Fruit fly (Drosophila melanogaster): Measurements from ENCODE around the gene CG6508.

The CG6508 gene

DNA sequence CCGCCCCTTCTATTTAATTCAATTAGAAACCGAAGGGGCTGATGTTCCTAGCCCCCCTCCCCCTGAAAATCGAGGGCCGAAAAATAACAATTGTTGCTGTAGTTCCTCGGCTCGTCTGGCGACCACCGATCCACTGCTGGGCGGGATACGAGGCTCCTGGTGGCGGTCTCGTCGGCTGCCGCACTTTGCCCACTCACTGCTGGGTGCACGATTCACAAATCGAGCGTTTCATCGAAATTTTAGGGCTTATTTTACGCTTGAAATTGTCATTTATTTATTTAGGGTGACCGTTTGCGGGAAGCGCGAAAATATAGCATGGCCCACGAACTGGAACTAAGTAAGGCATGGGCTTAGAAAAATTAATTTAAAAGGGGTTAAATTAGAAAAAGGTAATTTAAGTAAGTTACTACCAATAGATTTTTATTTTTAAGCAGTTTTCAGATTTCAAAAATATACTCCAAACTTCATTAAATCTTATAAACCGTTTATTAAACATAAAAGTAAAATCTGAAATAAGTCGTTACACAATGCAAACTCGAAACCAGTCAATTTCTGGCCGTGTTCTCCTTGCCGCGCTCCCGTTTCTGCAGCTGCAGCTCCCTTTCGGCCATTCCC is 37.5 kb downstream of the CG6508 start, which contains the start of gene Dnz1 (continued):
- TF ChIP-seq vvl (GFP tag; IDR thresholded peaks at IDR 0.05) = peak; percentile 86
- peak; percentile 31 for TF ChIP-seq CG13775 (GFP tag; optimal IDR thresholded peaks at IDR 0.05)
- TF ChIP-seq onecut (GFP tag; IDR thresholded peaks at IDR 0.05) = 0 out of 2 replicates have a peak, but pooled peaks have one; percentile 4
- peak; percentile 42 for TF ChIP-seq Side (GFP tag; optimal IDR thresholded peaks at IDR 0.05)
- no peak for TF ChIP-seq ac (GFP tag; optimal IDR thresholded peaks at IDR 0.05)
- TF ChIP-seq Pdp1 (GFP tag; optimal IDR thresholded peaks at IDR 0.05) = peak; percentile 17 to 40
- no peak for TF ChIP-seq CG6272 (GFP tag; IDR thresholded peaks at IDR 0.05)
- peak; percentile 10; the same call in 1 of the 2 replicates for TF ChIP-seq Adf1 (GFP tag; IDR thresholded peaks at IDR 0.05)
- peak; percentile 63; the same call in 1 of the 3 replicates for TF ChIP-seq ken (GFP tag; IDR thresholded peaks at IDR 0.05)
- peak; percentile 36; the same call in 1 of the 2 replicates for TF ChIP-seq CG9215 (GFP tag; IDR thresholded peaks at IDR 0.05)
- TF ChIP-seq CG5180 (GFP tag; optimal IDR thresholded peaks at IDR 0.05) = peak; percentile 14
- TF ChIP-seq Ets65A (GFP tag) = peak; percentile 78
- no peak for TF ChIP-seq Atf-2 (GFP tag; optimal IDR thresholded peaks at IDR 0.05)
- 0 out of 2 replicates have a peak, but pooled peaks have one; percentile 25 for TF ChIP-seq sens-2 (GFP tag; IDR thresholded peaks at IDR 0.05)
- peak; percentile 59; the same call in 1 of the 3 replicates for TF ChIP-seq otp (GFP tag; IDR thresholded peaks at IDR 0.05)
- TF ChIP-seq CG4328 (GFP tag; optimal IDR thresholded peaks at IDR 0.05) = peak; percentile 16
- TF ChIP-seq CG9932 (GFP tag; IDR thresholded peaks at IDR 0.05) = peak; percentile 92
- peak; percentile 4 for TF ChIP-seq CG7987 (GFP tag; optimal IDR thresholded peaks at IDR 0.05)
- no peak for TF ChIP-seq disco-r (GFP tag; optimal IDR thresholded peaks at IDR 0.05)
- TF ChIP-seq Dp (GFP tag; optimal IDR thresholded peaks at IDR 0.05) = peak; percentile 1
- no peak for TF ChIP-seq dm (GFP tag; optimal IDR thresholded peaks at IDR 0.05)
- TF ChIP-seq Rfx (GFP tag; IDR thresholded peaks at IDR 0.05) = peak; percentile 88
- TF ChIP-seq Six4 (GFP tag; optimal IDR thresholded peaks at IDR 0.05) = peak; percentile 43
- TF ChIP-seq CG32772 (GFP tag; IDR thresholded peaks at IDR 0.05) = peak; percentile 57
- TF ChIP-seq CG9797 (GFP tag; optimal IDR thresholded peaks at IDR 0.05) = peak; percentile 50
- TF ChIP-seq CG32767 (GFP tag; IDR thresholded peaks at IDR 0.05) = no peak
- TF ChIP-seq dpn (GFP tag; optimal IDR thresholded peaks at IDR 0.05) = peak in 1 of 2 experiments; percentile 54
- TF ChIP-seq ato (GFP tag; IDR thresholded peaks at IDR 0.05; ENCODE audit: partially characterized antibody) = no peak
- TF ChIP-seq CG2120 (GFP tag; optimal IDR thresholded peaks at IDR 0.05) = peak; percentile 84
- TF ChIP-seq CG8944 (GFP tag; optimal IDR thresholded peaks at IDR 0.05) = peak; percentile 18
- TF ChIP-seq Blimp-1 (GFP tag; optimal IDR thresholded peaks at IDR 0.05) = peak; percentile 22
- TF ChIP-seq CG15073 (GFP tag; optimal IDR thresholded peaks at IDR 0.05) = no peak
- peak; percentile 92 for TF ChIP-seq slbo (GFP tag; IDR thresholded peaks at IDR 0.05)
- TF ChIP-seq ERR (GFP tag; optimal IDR thresholded peaks at IDR 0.05) = no peak
- TF ChIP-seq dysf (GFP tag; IDR thresholded peaks at IDR 0.05) = peak; percentile 74; the same call in 2 of the 3 replicates
- TF ChIP-seq bsh (GFP tag; optimal IDR thresholded peaks at IDR 0.05) = peak in 1 of 2 experiments; percentile 39
- TF ChIP-seq toy (GFP tag; IDR thresholded peaks at IDR 0.05) = 0 out of 2 replicates have a peak, but pooled peaks have one; percentile 21
- TF ChIP-seq CG12104 (GFP tag; optimal IDR thresholded peaks at IDR 0.05) = peak; percentile 2
- peak; percentile 24 for TF ChIP-seq CG12942 (GFP tag; optimal IDR thresholded peaks at IDR 0.05)
- TF ChIP-seq sob (GFP tag; IDR thresholded peaks at IDR 0.05) = peak; percentile 81
- peak; percentile 46 for TF ChIP-seq bab2 (GFP tag; optimal IDR thresholded peaks at IDR 0.05)
- TF ChIP-seq ash1 (GFP tag; optimal IDR thresholded peaks at IDR 0.05) = no peak
- no peak for TF ChIP-seq Lpt (GFP tag; optimal IDR thresholded peaks at IDR 0.05)
- TF ChIP-seq CG17328 (GFP tag; IDR thresholded peaks at IDR 0.05) = peak; percentile 60; the same call in 1 of the 2 replicates
- TF ChIP-seq CG10979 (tag; optimal IDR thresholded peaks at IDR 0.05) = peak; percentile 53
- TF ChIP-seq tx (GFP tag; optimal IDR thresholded peaks at IDR 0.05) = peak; percentile 22
- TF ChIP-seq CG9817 (tag; optimal IDR thresholded peaks at IDR 0.05) = peak; percentile 28
- TF ChIP-seq sd (tag; optimal IDR thresholded peaks at IDR 0.05) = no peak
- TF ChIP-seq CG3163 (GFP tag; optimal IDR thresholded peaks at IDR 0.05) = no peak
- TF ChIP-seq lab (GFP tag; optimal IDR thresholded peaks at IDR 0.05) = peak; percentile 51
